Fruit fly (Drosophila melanogaster): ENCODE data around the gene Plp.

Plp gene

DNA sequence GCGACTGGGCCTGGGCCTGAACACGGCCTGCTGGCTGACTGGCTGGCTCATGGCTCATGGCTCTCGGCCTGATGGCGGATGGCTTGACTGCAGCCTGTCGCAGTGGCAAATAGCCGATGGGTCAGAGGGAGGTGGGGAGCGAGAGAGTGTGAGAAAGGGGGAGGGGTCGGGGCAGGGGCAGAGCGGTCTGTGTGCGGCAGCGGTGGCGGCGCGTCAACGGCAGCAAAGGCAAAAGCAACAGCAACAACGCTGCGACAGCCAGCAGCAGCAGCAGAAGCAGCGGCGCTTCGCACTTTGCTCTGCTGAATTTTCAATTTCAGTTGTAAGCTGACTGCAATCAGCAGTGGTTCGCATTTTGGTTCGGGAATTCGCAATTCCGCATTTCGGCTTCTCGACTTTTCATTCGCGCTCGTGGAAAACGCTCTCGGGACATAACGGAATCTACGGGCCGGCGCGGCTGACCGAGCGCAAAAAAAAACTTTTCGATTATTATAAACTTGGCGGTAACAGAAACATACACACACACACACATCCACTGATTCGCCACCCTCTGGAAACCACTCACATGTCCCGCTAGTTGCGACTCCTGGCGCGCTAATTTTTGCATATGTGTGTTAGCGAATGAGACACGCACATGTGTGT, 11.2 kb upstream of the Plp start, which contains the start of gene CG45071:
Gene CG45071 (plus strand): TSS at position 317 of the 642 bp plus-strand sequence.
- TF ChIP-seq onecut (GFP tag; IDR thresholded peaks at IDR 0.05) = peak; percentile 79
- TF ChIP-seq Deaf1 (tag; optimal IDR thresholded peaks at IDR 0.05) = peak; percentile 26
- TF ChIP-seq Adf1 (GFP tag; IDR thresholded peaks at IDR 0.05) = peak; percentile 48
- TF ChIP-seq nom (GFP tag; optimal IDR thresholded peaks at IDR 0.05) = peak; percentile 47
- peak; percentile 93 for TF ChIP-seq crol (GFP tag; IDR thresholded peaks at IDR 0.05)
- TF ChIP-seq bbx (GFP tag; IDR thresholded peaks at IDR 0.05; ENCODE audit: partially characterized antibody) = peak; percentile 11; the same call in 1 of the 2 replicates
- TF ChIP-seq dati (GFP tag; IDR thresholded peaks at IDR 0.05) = no peak
- TF ChIP-seq Drgx (GFP tag; IDR thresholded peaks at IDR 0.05) = peak; percentile 25; the same call in 1 of the 2 replicates
- 0 out of 2 replicates have a peak, but pooled peaks have one; percentile 15 for TF ChIP-seq CG43689 (GFP tag; IDR thresholded peaks at IDR 0.05)
- no peak for TF ChIP-seq Antp (GFP tag; optimal IDR thresholded peaks at IDR 0.05)
- TF ChIP-seq chinmo (GFP tag; IDR thresholded peaks at IDR 0.05; ENCODE audit: partially characterized antibody) = 0 out of 4 replicates have a peak, but pooled peaks have one; percentile 61
- TF ChIP-seq cg (GFP tag; optimal IDR thresholded peaks at IDR 0.05) = peak; percentile 2
- TF ChIP-seq H15 (GFP tag; IDR thresholded peaks at IDR 0.05) = no peak
- peak; percentile 59 for TF ChIP-seq CG6854 (GFP tag; optimal IDR thresholded peaks at IDR 0.05)
- 0 out of 3 replicates have a peak, but pooled peaks have one; percentile 51 for TF ChIP-seq CG3726 (GFP tag; IDR thresholded peaks at IDR 0.05)
- 0 out of 3 replicates have a peak, but pooled peaks have one; percentile 16 for TF ChIP-seq Opbp (GFP tag; IDR thresholded peaks at IDR 0.05; ENCODE audit: partially characterized antibody)

DNA sequence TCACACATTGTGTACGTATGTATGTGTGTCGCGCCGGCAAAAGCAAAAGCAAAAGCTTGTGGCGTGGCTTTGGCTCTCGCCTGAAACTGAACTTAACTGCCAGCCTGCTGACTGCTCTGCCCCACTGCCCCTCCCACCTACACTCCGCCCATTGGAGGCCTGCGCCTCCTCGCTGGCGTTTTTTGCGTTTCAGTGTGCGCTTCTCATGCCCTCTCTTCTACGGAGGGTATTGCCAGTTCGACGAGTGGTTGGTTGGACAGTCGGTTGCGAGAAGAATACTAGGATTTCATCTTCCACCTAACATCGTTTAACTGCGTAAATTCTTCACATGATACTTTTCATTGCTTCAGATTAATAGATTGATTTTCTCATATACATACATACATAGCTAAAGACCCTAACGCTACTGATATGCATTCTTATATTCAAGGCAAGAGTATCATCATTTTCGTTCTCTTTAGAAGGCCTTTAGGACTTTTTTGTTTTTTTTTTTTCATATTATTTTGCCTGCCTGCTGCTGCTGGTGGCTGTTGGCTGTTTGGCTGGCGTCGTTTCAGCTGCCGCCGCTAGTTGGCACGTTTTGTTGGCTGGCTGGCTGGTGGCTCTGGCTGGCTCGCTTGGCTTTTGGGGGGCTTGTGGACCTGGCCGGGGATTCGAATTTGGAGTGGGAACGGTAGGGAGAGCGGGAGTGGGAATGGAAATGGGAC, 10.5 kb upstream of the Plp start:
- TF ChIP-seq sr (GFP tag; IDR thresholded peaks at IDR 0.05) = no peak
- TF ChIP-seq CG17612 (GFP tag; IDR thresholded peaks at IDR 0.05) = no peak
- TF ChIP-seq CG7556 (GFP tag; optimal IDR thresholded peaks at IDR 0.05) = peak; percentile 81
- TF ChIP-seq MBD-R2 (GFP tag; IDR thresholded peaks at IDR 0.05) = peak; percentile 34; the same call in 1 of the 2 replicates
- peak; percentile 52 for TF ChIP-seq bcd (GFP tag; optimal IDR thresholded peaks at IDR 0.05)
- peak; percentile 52 for TF ChIP-seq CG9215 (GFP tag; IDR thresholded peaks at IDR 0.05)
- TF ChIP-seq CG17186 (GFP tag; optimal IDR thresholded peaks at IDR 0.05) = no peak
- TF ChIP-seq mld (GFP tag; IDR thresholded peaks at IDR 0.05; ENCODE audit: partially characterized antibody) = no peak
- no peak for TF ChIP-seq seq (GFP tag; IDR thresholded peaks at IDR 0.05)
- TF ChIP-seq Fer2 (tag; optimal IDR thresholded peaks at IDR 0.05) = peak; percentile 12
- peak; percentile 1 for TF ChIP-seq CG3407 (GFP tag; optimal IDR thresholded peaks at IDR 0.05)
- no peak for TF ChIP-seq sd (tag; optimal IDR thresholded peaks at IDR 0.05)
- TF ChIP-seq lov (optimal IDR thresholded peaks at IDR 0.05) = no peak
- TF ChIP-seq lov (GFP tag; IDR thresholded peaks at IDR 0.05) = no peak
- TF ChIP-seq oc (tag; optimal IDR thresholded peaks at IDR 0.05) = no peak
- TF ChIP-seq exex (tag; optimal IDR thresholded peaks at IDR 0.05) = no peak
- TF ChIP-seq CG12071 (GFP tag; optimal IDR thresholded peaks at IDR 0.05) = peak; percentile 32
- TF ChIP-seq slbo (GFP tag; IDR thresholded peaks at IDR 0.05) = peak; percentile 60
- TF ChIP-seq zen (tag; optimal IDR thresholded peaks at IDR 0.05) = no peak
- TF ChIP-seq CG14860 (GFP tag; IDR thresholded peaks at IDR 0.05; ENCODE audit: partially characterized antibody) = no peak
- no peak for TF ChIP-seq YL-1 (GFP tag; optimal IDR thresholded peaks at IDR 0.05)
- peak; percentile 16 for TF ChIP-seq crc (GFP tag; optimal IDR thresholded peaks at IDR 0.05)
- TF ChIP-seq Dad (GFP tag; optimal IDR thresholded peaks at IDR 0.05) = peak; percentile 35
- peak; percentile 70 for TF ChIP-seq CHES-1-like (GFP tag; optimal IDR thresholded peaks at IDR 0.05)
- peak; percentile 1 for TF ChIP-seq maf-S (GFP tag; optimal IDR thresholded peaks at IDR 0.05)
- TF ChIP-seq Rx (GFP tag; IDR thresholded peaks at IDR 0.05) = 0 out of 2 replicates have a peak, but pooled peaks have one; percentile 44
- no peak for TF ChIP-seq CG15479 (GFP tag; optimal IDR thresholded peaks at IDR 0.05)
- no peak for TF ChIP-seq crp (GFP tag; optimal IDR thresholded peaks at IDR 0.05)
- no peak for TF ChIP-seq odd (GFP tag; optimal IDR thresholded peaks at IDR 0.05)
- TF ChIP-seq Rfx (GFP tag; IDR thresholded peaks at IDR 0.05) = peak; percentile 65
- TF ChIP-seq hkb (optimal IDR thresholded peaks at IDR 0.05) = no peak
- TF ChIP-seq hkb (GFP tag; IDR thresholded peaks at IDR 0.05) = peak; percentile 53

Measured in whole organism, embryonic.